Fruit fly (Drosophila melanogaster): ENCODE results near the gene Inx5.

DNA sequence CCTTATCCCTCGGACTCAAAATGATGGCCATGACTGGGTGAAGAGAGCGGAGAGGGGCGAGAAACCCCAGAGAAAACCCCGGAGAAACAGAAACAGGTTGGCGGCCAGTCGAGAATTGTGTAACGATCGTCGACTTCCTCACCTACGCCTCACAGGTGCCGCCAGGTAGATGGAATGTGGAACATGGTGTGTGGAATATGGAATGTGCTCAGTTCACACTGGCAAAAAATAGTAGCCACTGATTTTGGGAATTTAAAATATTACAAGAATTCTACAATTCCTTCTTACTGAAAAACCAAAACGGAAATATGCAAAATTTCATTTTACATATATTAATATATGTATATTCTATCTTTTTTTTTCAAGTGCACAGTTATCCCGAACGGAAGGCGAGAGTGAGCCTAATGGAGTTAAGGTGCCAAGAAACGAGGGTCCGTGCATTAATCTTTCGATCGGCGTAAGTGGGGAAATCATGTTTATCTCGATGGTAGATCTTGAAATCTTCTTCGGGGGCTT is 14.7 kb downstream of the Inx5 start:
- TF ChIP-seq Lpt (GFP tag; optimal IDR thresholded peaks at IDR 0.05): peak; percentile 78
- TF ChIP-seq Eip75B (GFP tag; optimal IDR thresholded peaks at IDR 0.05): peak; percentile 85
- peak; percentile 45 for TF ChIP-seq CG4318 (GFP tag; optimal IDR thresholded peaks at IDR 0.05)
- TF ChIP-seq CG31627 (GFP tag; optimal IDR thresholded peaks at IDR 0.05): peak; percentile 64
- peak; percentile 88 for TF ChIP-seq CG10669 (GFP tag; optimal IDR thresholded peaks at IDR 0.05)
